Worm (Caenorhabditis elegans): ENCODE data around the gene T19C3.5.

DNA sequence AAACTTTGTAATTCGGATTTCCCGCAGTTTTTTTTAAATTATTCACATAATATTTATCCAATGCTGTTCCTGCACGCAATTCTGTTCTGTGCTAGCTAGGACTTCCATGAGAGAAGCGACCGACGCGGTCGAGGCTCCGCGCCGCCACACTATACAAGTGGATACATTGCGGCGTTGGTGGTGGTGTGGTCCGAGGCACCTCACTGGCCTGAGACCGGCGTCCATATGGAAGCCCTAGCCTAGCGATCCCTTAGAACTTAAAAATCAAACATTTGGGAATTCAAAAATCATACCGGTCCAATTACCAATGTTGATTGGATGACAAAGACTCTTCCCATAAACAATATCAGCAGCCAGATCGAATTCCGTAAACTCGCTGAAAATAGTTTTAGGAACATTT, 1.6 kb downstream of the T19C3.5 start:
- no peak for TF ChIP-seq akir-1 (GFP tag; optimal IDR thresholded peaks at IDR 0.05)
- TF ChIP-seq unc-62 (GFP tag; optimal IDR thresholded peaks at IDR 0.05) = no peak
- TF ChIP-seq sea-2 (GFP tag; IDR thresholded peaks at IDR 0.05) = no peak
- no peak for TF ChIP-seq attf-6 (GFP tag; IDR thresholded peaks at IDR 0.05)
- TF ChIP-seq unc-130 (GFP tag; optimal IDR thresholded peaks at IDR 0.05) = no peak
- TF ChIP-seq zim-3 (tag; optimal IDR thresholded peaks at IDR 0.05) = no peak
- TF ChIP-seq hrde-1 (tag; optimal IDR thresholded peaks at IDR 0.05; ENCODE audit: borderline replicate concordance) = no peak

Measured in whole organism, young adult.